Worm (Caenorhabditis elegans) whole organism, early embryonic: ENCODE results near the gene glo-3.

ENCODE experiments used
- B0310.2 ChIP-seq: sonication (generic microtip); optimal IDR thresholded peaks from 2 replicates; lab custom pipeline; 2016; ENCODE audit warnings: mild to moderate bottlenecking, missing genetic modification characterization, missing compliant biosample characterization
- F13C5.2 ChIP-seq: sonication (generic microtip); optimal IDR thresholded peaks from 2 replicates; lab custom pipeline; 2017; ENCODE audit warnings: mild to moderate bottlenecking, missing genetic modification characterization, inconsistent platforms, missing compliant biosample characterization
- aly-1 ChIP-seq: sonication (generic microtip); optimal IDR thresholded peaks from 2 replicates; lab custom pipeline; 2016; ENCODE audit warnings: missing genetic modification characterization, missing compliant biosample characterization
- ama-1 ChIP-seq: fragments of 150-350 bp; optimal IDR thresholded peaks from 2 replicates; lab custom pipeline; 2014
- ceh-13 ChIP-seq: fragments of 200-800 bp; sonication (Bioruptor generic); optimal IDR thresholded peaks from 2 replicates; lab custom pipeline; 2018; ENCODE audit warnings: mild to moderate bottlenecking, missing genetic modification characterization, missing compliant biosample characterization
- ceh-36 ChIP-seq: sonication (generic microtip); optimal IDR thresholded peaks from 2 replicates; lab custom pipeline; 2016; ENCODE audit warnings: missing genetic modification characterization, inconsistent platforms, missing compliant biosample characterization
- ets-7 ChIP-seq: sonication (generic microtip); optimal IDR thresholded peaks from 2 replicates; lab custom pipeline; 2016; ENCODE audit warnings: missing genotype, missing genetic modification characterization, missing compliant biosample characterization
- flt-1 ChIP-seq: fragments of 200-800 bp; sonication (Bioruptor generic); IDR thresholded peaks from 2 replicates; pipeline ENCODE4 v1.3.6; 2022; ENCODE audit warnings: missing genetic modification characterization, missing compliant biosample characterization
- hmbx-1 ChIP-seq: sonication (generic microtip); optimal IDR thresholded peaks from 2 replicates; lab custom pipeline; 2016; ENCODE audit warnings: mild to moderate bottlenecking, missing genetic modification characterization, missing compliant biosample characterization
- hmg-4 ChIP-seq: fragments of 200-800 bp; sonication (Bioruptor generic); optimal IDR thresholded peaks from 2 replicates; lab custom pipeline; 2018; ENCODE audit warnings: mild to moderate bottlenecking, missing genetic modification characterization, missing compliant biosample characterization
- hnd-1 ChIP-seq: sonication (generic microtip); optimal IDR thresholded peaks from 2 replicates; lab custom pipeline; 2016; ENCODE audit warnings: missing genetic modification characterization, missing compliant biosample characterization
- pes-1 ChIP-seq: fragments of 200-800 bp; sonication (Bioruptor generic); IDR thresholded peaks from 2 replicates; pipeline ENCODE4 v1.3.6; 2022; ENCODE audit warnings: missing genetic modification reagents, missing genetic modification characterization, missing compliant biosample characterization
- scrt-1 ChIP-seq: fragments of 200-800 bp; sonication (Bioruptor generic); IDR thresholded peaks from 2 replicates; pipeline ENCODE4 v1.3.6; 2022; ENCODE audit warnings: missing genetic modification characterization, missing compliant biosample characterization
- sea-1 ChIP-seq: fragments of 200-800 bp; sonication (Bioruptor generic); conservative IDR thresholded peaks from 2 replicates; pipeline ENCODE4 v1.3.6; 2022; ENCODE audit warnings: missing genetic modification characterization, missing compliant biosample characterization
- tbx-11 ChIP-seq: fragments of 200-800 bp; sonication (Bioruptor generic); IDR thresholded peaks from 2 replicates; pipeline ENCODE4 v1.3.6; 2022; ENCODE audit warnings: missing genetic modification characterization, missing compliant biosample characterization
- tbx-37 ChIP-seq: fragments of 200-800 bp; sonication (Bioruptor generic); conservative IDR thresholded peaks from 2 replicates; pipeline ENCODE4 v1.3.6; 2022; ENCODE audit warnings: missing genetic modification reagents, missing genetic modification characterization, missing compliant biosample characterization
- tra-4 ChIP-seq: sonication (generic microtip); optimal IDR thresholded peaks from 2 replicates; lab custom pipeline; 2017; ENCODE audit warnings: missing genetic modification characterization, missing compliant biosample characterization

glo-3 gene

ce11 chrX:10569185-10569584, 35.7 kb downstream of the glo-3 start, which contains the start of gene bet-2:
TSS of gene bet-2 (plus strand) at chrX:10569273.
- no peak for TF ChIP-seq pes-1 (GFP tag; lab: Robert Waterston, UW)
- no peak for TF ChIP-seq sea-1
- TF ChIP-seq B0310.2 (tag; lab: Kevin White, UChicago): no peak
- no peak for TF ChIP-seq aly-1 (tag; lab: Kevin White, UChicago)
- no peak for TF ChIP-seq ets-7 (tag; lab: Kevin White, UChicago)
- TF ChIP-seq hmg-4 (GFP tag; lab: Kevin White, UChicago): no peak
- TF ChIP-seq ceh-36 (tag; lab: Kevin White, UChicago): no peak
- TF ChIP-seq scrt-1 (GFP tag; lab: Robert Waterston, UW): no peak
- TF ChIP-seq hmbx-1 (tag; lab: Kevin White, UChicago): no peak
- TF ChIP-seq tbx-11 (GFP tag; lab: Robert Waterston, UW): no peak
- no peak for TF ChIP-seq tbx-37 (GFP tag; lab: Robert Waterston, UW)
- TF ChIP-seq ceh-13: no peak
- no peak for TF ChIP-seq ama-1 (lab: Kevin White, UChicago)
- no peak for TF ChIP-seq flt-1 (GFP tag; lab: Robert Waterston, UW)
- TF ChIP-seq hnd-1 (tag; lab: Kevin White, UChicago): no peak
- TF ChIP-seq tra-4 (tag; lab: Kevin White, UChicago): no peak
- TF ChIP-seq F13C5.2 (tag; lab: Kevin White, UChicago): no peak

- no peak for TF ChIP-seq tbx-37 (GFP tag; lab: Robert Waterston, UW)
- TF ChIP-seq ceh-36 (tag; lab: Kevin White, UChicago): no peak
- no peak for TF ChIP-seq hnd-1 (tag; lab: Kevin White, UChicago)
- TF ChIP-seq B0310.2 (tag; lab: Kevin White, UChicago): no peak
- TF ChIP-seq tra-4 (tag; lab: Kevin White, UChicago): no peak
- TF ChIP-seq hmbx-1 (tag; lab: Kevin White, UChicago): no peak
- TF ChIP-seq aly-1 (tag; lab: Kevin White, UChicago): no peak
- no peak for TF ChIP-seq ceh-13
- TF ChIP-seq F13C5.2 (tag; lab: Kevin White, UChicago): no peak
- TF ChIP-seq flt-1 (GFP tag; lab: Robert Waterston, UW): no peak
- no peak for TF ChIP-seq scrt-1 (GFP tag; lab: Robert Waterston, UW)
- no peak for TF ChIP-seq tbx-11 (GFP tag; lab: Robert Waterston, UW)
- TF ChIP-seq pes-1 (GFP tag; lab: Robert Waterston, UW): no peak
- TF ChIP-seq ets-7 (tag; lab: Kevin White, UChicago): no peak
- TF ChIP-seq sea-1: no peak
- no peak for TF ChIP-seq ama-1 (lab: Kevin White, UChicago)
- TF ChIP-seq hmg-4 (GFP tag; lab: Kevin White, UChicago): no peak
Measured at ce11 chrX:10576410-10576809, 42.9 kb downstream of the glo-3 start.

- no peak for TF ChIP-seq ama-1 (lab: Kevin White, UChicago)
- TF ChIP-seq ceh-36 (tag; lab: Kevin White, UChicago): no peak
Measured at ce11 chrX:10576872-10577271, 43.4 kb downstream of the glo-3 start, which contains the start of gene nhx-5. TSS of gene nhx-5 (plus strand) at chrX:10576953.
